Fruit fly (Drosophila melanogaster): Measurements from ENCODE around the gene Strump.

The Strump gene

dm6 chr3L:16160420-16161069, 38.7 kb downstream of the Strump start (continued):
- no peak for TF ChIP-seq CG10959 (GFP tag; IDR thresholded peaks at IDR 0.05)
- TF ChIP-seq Neu2 (GFP tag; optimal IDR thresholded peaks at IDR 0.05; ENCODE audit: borderline replicate concordance): no peak
- TF ChIP-seq twi (tag; optimal IDR thresholded peaks at IDR 0.05): peak; percentile 7
- TF ChIP-seq Hand (GFP tag; optimal IDR thresholded peaks at IDR 0.05): peak; percentile 79
- TF ChIP-seq hkb (optimal IDR thresholded peaks at IDR 0.05): no peak
- peak; percentile 38; the same call in 1 of the 2 replicates for TF ChIP-seq hkb (GFP tag; IDR thresholded peaks at IDR 0.05)
- TF ChIP-seq psq (GFP tag; optimal IDR thresholded peaks at IDR 0.05): no peak
- TF ChIP-seq abd-A (tag; optimal IDR thresholded peaks at IDR 0.05): no peak
- TF ChIP-seq Deaf1 (tag; optimal IDR thresholded peaks at IDR 0.05): peak; percentile 53
- no peak for TF ChIP-seq CG3838 (GFP tag; optimal IDR thresholded peaks at IDR 0.05)
- no peak for TF ChIP-seq Taf1 (GFP tag; IDR thresholded peaks at IDR 0.05)
- peak; percentile 66 for TF ChIP-seq CG3847 (GFP tag; IDR thresholded peaks at IDR 0.05)
- peak; percentile 78 for TF ChIP-seq grau (tag; optimal IDR thresholded peaks at IDR 0.05)
- peak; percentile 41 for TF ChIP-seq Nf-YC (tag; optimal IDR thresholded peaks at IDR 0.05)
- TF ChIP-seq CG7271 (tag; optimal IDR thresholded peaks at IDR 0.05): no peak
- no peak for TF ChIP-seq sim (GFP tag; IDR thresholded peaks at IDR 0.05)
- no peak for TF ChIP-seq luna (GFP tag; optimal IDR thresholded peaks at IDR 0.05)
- no peak for TF ChIP-seq Kr (GFP tag; optimal IDR thresholded peaks at IDR 0.05)
- no peak for TF ChIP-seq cas (GFP tag; IDR thresholded peaks at IDR 0.05)
- TF ChIP-seq gce (GFP tag; IDR thresholded peaks at IDR 0.05): no peak
- TF ChIP-seq CG17186 (GFP tag; optimal IDR thresholded peaks at IDR 0.05): no peak
- no peak for TF ChIP-seq Rx (GFP tag; IDR thresholded peaks at IDR 0.05)
- peak; percentile 86 for TF ChIP-seq CG18599 (GFP tag; optimal IDR thresholded peaks at IDR 0.05)
- peak; percentile 5 for TF ChIP-seq Mad (GFP tag; optimal IDR thresholded peaks at IDR 0.05)
- peak; percentile 54 for TF ChIP-seq unpg (GFP tag; optimal IDR thresholded peaks at IDR 0.05)
- TF ChIP-seq tio (GFP tag; optimal IDR thresholded peaks at IDR 0.05): peak; percentile 43
- TF ChIP-seq B-H2 (GFP tag; optimal IDR thresholded peaks at IDR 0.05): peak; percentile 52
- no peak for TF ChIP-seq lbe (GFP tag; optimal IDR thresholded peaks at IDR 0.05)
- TF ChIP-seq CG1602 (GFP tag; optimal IDR thresholded peaks at IDR 0.05): peak; percentile 54
- TF ChIP-seq CG9876 (GFP tag; optimal IDR thresholded peaks at IDR 0.05): no peak
- no peak for TF ChIP-seq pfk (GFP tag; optimal IDR thresholded peaks at IDR 0.05)
- TF ChIP-seq Rfx (GFP tag; IDR thresholded peaks at IDR 0.05): peak; percentile 69
- TF ChIP-seq Ssrp (tag; optimal IDR thresholded peaks at IDR 0.05): peak; percentile 60
- peak in 1 of 2 experiments; percentile 52 for TF ChIP-seq Pdp1 (GFP tag; optimal IDR thresholded peaks at IDR 0.05)
- no peak for TF ChIP-seq pita (GFP tag; optimal IDR thresholded peaks at IDR 0.05)
- TF ChIP-seq CG34376 (GFP tag; optimal IDR thresholded peaks at IDR 0.05): peak; percentile 47
- TF ChIP-seq Ravus (GFP tag; IDR thresholded peaks at IDR 0.05): no peak
- TF ChIP-seq Spps (tag; optimal IDR thresholded peaks at IDR 0.05): no peak
- no peak for TF ChIP-seq CG2875 (GFP tag; optimal IDR thresholded peaks at IDR 0.05)
- TF ChIP-seq gsb (GFP tag; IDR thresholded peaks at IDR 0.05): no peak
- no peak for TF ChIP-seq BEAF-32 (GFP tag; optimal IDR thresholded peaks at IDR 0.05)
- no peak for TF ChIP-seq gcm2 (GFP tag; optimal IDR thresholded peaks at IDR 0.05)
- peak; percentile 65 for TF ChIP-seq CG17385 (GFP tag; optimal IDR thresholded peaks at IDR 0.05)
- peak; percentile 45 for TF ChIP-seq dm (GFP tag; optimal IDR thresholded peaks at IDR 0.05)
- peak; percentile 45; the same call in 1 of the 3 replicates for TF ChIP-seq CG11560 (tag; IDR thresholded peaks at IDR 0.05)
- TF ChIP-seq tin (GFP tag; optimal IDR thresholded peaks at IDR 0.05): peak; percentile 11
- peak; percentile 35 for TF ChIP-seq Asciz (GFP tag; optimal IDR thresholded peaks at IDR 0.05)
- TF ChIP-seq CG8765 (GFP tag; IDR thresholded peaks at IDR 0.05): no peak
- TF ChIP-seq CG10274 (GFP tag; optimal IDR thresholded peaks at IDR 0.05): peak; percentile 41
- peak; percentile 55 for TF ChIP-seq Side (GFP tag; optimal IDR thresholded peaks at IDR 0.05)
- TF ChIP-seq Nf-YA (GFP tag; IDR thresholded peaks at IDR 0.05): no peak
